Fruit fly (Drosophila melanogaster) whole organism, embryonic: ENCODE results near the gene CG31077.

Experiments
- Dbx ChIP-seq: fragments of 200-800 bp; sonication (Bioruptor generic); IDR thresholded peaks from 3 replicates; pipeline ENCODE4 v1.3.6; 2022; ENCODE audit warnings: missing biosample characterization, missing genetic modification characterization
- NFAT ChIP-seq: fragments of 200-800 bp; sonication (Bioruptor generic); IDR thresholded peaks from 2 replicates; pipeline ENCODE4 v1.3.6; 2022; ENCODE audit warnings: missing biosample characterization, missing genetic modification characterization
- al ChIP-seq: fragments of 200-800 bp; sonication (Bioruptor generic); IDR thresholded peaks from 2 replicates; pipeline ENCODE4 v1.3.6; 2022; ENCODE audit warnings: missing biosample characterization, missing genetic modification characterization

DNA sequence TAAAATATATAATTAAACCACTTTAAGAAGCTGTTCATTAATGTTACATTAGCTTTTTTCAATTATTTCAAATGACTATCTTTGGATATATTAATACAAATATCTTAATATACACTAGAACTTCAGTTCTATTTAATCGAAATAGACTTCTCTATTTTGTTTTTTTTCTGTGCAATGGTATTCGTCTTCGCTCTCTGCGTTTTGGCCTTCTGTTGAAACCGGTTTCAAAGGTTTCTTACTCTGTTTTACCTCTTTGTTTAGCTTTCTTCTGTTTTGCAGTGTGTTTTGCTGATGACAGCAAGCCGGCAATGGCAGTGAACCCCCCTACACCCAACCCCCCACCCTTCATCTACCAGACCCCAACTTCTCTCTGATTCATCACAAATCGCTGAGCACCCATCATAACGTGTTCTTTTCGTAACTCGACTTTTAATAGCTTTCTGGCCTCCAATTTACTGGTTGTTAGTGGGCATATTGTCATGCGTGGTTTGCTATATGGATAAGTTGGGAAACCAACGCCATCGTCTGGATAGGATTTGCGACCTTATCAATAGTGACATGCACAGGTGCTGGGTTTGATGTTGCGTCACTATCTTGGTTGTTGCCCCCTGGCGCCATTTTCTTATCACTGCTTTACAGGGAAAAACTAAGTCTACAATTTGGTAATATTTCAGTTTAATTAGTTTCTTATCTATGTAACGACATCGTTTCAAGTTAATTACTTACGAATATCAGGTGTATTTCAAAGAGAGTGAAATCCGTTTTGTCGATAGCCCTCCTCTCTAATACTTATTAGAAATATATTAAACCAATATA is 30.5 kb upstream of the CG31077 start:
- TF ChIP-seq Dbx (GFP tag; lab: Robert Waterston, UW) (no peak), NFAT (no peak), al (GFP tag; lab: Robert Waterston, UW) (0 out of 2 replicates have a peak, but pooled peaks have one; percentile 10)
